Fruit fly (Drosophila melanogaster): ENCODE results near the gene Ndae1.

The Ndae1 gene

DNA sequence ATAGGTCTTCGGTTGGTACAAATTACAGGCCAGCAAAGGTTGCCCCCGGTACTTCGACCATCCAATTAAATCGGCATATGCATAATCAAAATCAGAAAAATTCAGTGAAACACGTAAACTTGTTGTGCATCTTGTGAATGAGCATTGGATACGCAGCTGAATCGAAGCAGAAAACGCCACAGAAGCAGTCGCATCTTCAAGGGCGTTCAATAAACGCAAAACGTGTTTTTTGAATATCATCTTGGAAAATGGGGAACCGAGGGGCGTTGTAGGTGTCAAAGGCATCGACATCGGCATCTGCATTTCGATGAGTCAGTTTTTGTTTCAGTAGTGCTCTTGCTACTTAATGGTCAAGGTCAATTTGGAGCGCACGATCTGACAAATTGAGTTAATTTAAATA, 74.8 kb downstream of the Ndae1 start:
- TF ChIP-seq Hr96 (GFP tag; optimal IDR thresholded peaks at IDR 0.05) (no peak), CG7101 (tag; optimal IDR thresholded peaks at IDR 0.05) (no peak)

Data from whole organism, adult.